Worm (Caenorhabditis elegans) whole organism, early embryonic: ENCODE results near the gene chtb-3.

ENCODE experiments used
- B0310.2 ChIP-seq: sonication (generic microtip); optimal IDR thresholded peaks from 2 replicates; lab custom pipeline; 2016; ENCODE audit warnings: mild to moderate bottlenecking, missing genetic modification characterization, missing compliant biosample characterization
- F13C5.2 ChIP-seq: sonication (generic microtip); optimal IDR thresholded peaks from 2 replicates; lab custom pipeline; 2017; ENCODE audit warnings: mild to moderate bottlenecking, missing genetic modification characterization, inconsistent platforms, missing compliant biosample characterization
- aly-1 ChIP-seq: sonication (generic microtip); optimal IDR thresholded peaks from 2 replicates; lab custom pipeline; 2016; ENCODE audit warnings: missing genetic modification characterization, missing compliant biosample characterization
- ama-1 ChIP-seq: fragments of 150-350 bp; optimal IDR thresholded peaks from 2 replicates; lab custom pipeline; 2014
- ceh-13 ChIP-seq: fragments of 200-800 bp; sonication (Bioruptor generic); optimal IDR thresholded peaks from 2 replicates; lab custom pipeline; 2018; ENCODE audit warnings: mild to moderate bottlenecking, missing genetic modification characterization, missing compliant biosample characterization
- ceh-36 ChIP-seq: sonication (generic microtip); optimal IDR thresholded peaks from 2 replicates; lab custom pipeline; 2016; ENCODE audit warnings: missing genetic modification characterization, inconsistent platforms, missing compliant biosample characterization
- ets-7 ChIP-seq: sonication (generic microtip); optimal IDR thresholded peaks from 2 replicates; lab custom pipeline; 2016; ENCODE audit warnings: missing genotype, missing genetic modification characterization, missing compliant biosample characterization
- flt-1 ChIP-seq: fragments of 200-800 bp; sonication (Bioruptor generic); IDR thresholded peaks from 2 replicates; pipeline ENCODE4 v1.3.6; 2022; ENCODE audit warnings: missing genetic modification characterization, missing compliant biosample characterization
- hmbx-1 ChIP-seq: sonication (generic microtip); optimal IDR thresholded peaks from 2 replicates; lab custom pipeline; 2016; ENCODE audit warnings: mild to moderate bottlenecking, missing genetic modification characterization, missing compliant biosample characterization
- hmg-4 ChIP-seq: fragments of 200-800 bp; sonication (Bioruptor generic); optimal IDR thresholded peaks from 2 replicates; lab custom pipeline; 2018; ENCODE audit warnings: mild to moderate bottlenecking, missing genetic modification characterization, missing compliant biosample characterization
- hnd-1 ChIP-seq: sonication (generic microtip); optimal IDR thresholded peaks from 2 replicates; lab custom pipeline; 2016; ENCODE audit warnings: missing genetic modification characterization, missing compliant biosample characterization
- pes-1 ChIP-seq: fragments of 200-800 bp; sonication (Bioruptor generic); IDR thresholded peaks from 2 replicates; pipeline ENCODE4 v1.3.6; 2022; ENCODE audit warnings: missing genetic modification reagents, missing genetic modification characterization, missing compliant biosample characterization
- scrt-1 ChIP-seq: fragments of 200-800 bp; sonication (Bioruptor generic); IDR thresholded peaks from 2 replicates; pipeline ENCODE4 v1.3.6; 2022; ENCODE audit warnings: missing genetic modification characterization, missing compliant biosample characterization
- sea-1 ChIP-seq: fragments of 200-800 bp; sonication (Bioruptor generic); conservative IDR thresholded peaks from 2 replicates; pipeline ENCODE4 v1.3.6; 2022; ENCODE audit warnings: missing genetic modification characterization, missing compliant biosample characterization
- tbx-11 ChIP-seq: fragments of 200-800 bp; sonication (Bioruptor generic); IDR thresholded peaks from 2 replicates; pipeline ENCODE4 v1.3.6; 2022; ENCODE audit warnings: missing genetic modification characterization, missing compliant biosample characterization
- tbx-37 ChIP-seq: fragments of 200-800 bp; sonication (Bioruptor generic); conservative IDR thresholded peaks from 2 replicates; pipeline ENCODE4 v1.3.6; 2022; ENCODE audit warnings: missing genetic modification reagents, missing genetic modification characterization, missing compliant biosample characterization
- tra-4 ChIP-seq: sonication (generic microtip); optimal IDR thresholded peaks from 2 replicates; lab custom pipeline; 2017; ENCODE audit warnings: missing genetic modification characterization, missing compliant biosample characterization

chtb-3 gene

ce11 chrX:6318803-6319202 lies 643 bp downstream of the chtb-3 start:
- TF ChIP-seq tbx-11 (no peak), ceh-13 (no peak), tra-4 (tag; lab: Kevin White, UChicago) (no peak), ceh-36 (no peak), sea-1 (no peak), aly-1 (no peak), hmg-4 (GFP tag; lab: Kevin White, UChicago) (no peak), ets-7 (tag; lab: Kevin White, UChicago) (no peak), F13C5.2 (no peak), tbx-37 (no peak), scrt-1 (GFP tag; lab: Robert Waterston, UW) (no peak), flt-1 (no peak), ama-1 (no peak), pes-1 (GFP tag; lab: Robert Waterston, UW) (no peak), hmbx-1 (no peak), hnd-1 (tag; lab: Kevin White, UChicago) (no peak)

ce11 chrX:6311391-6311790 lies 8.1 kb downstream of the chtb-3 start, which contains the start of gene npr-38:
TSS of gene npr-38 (plus strand) at chrX:6311691.
- TF ChIP-seq scrt-1 (GFP tag; lab: Robert Waterston, UW) (no peak), sea-1 (no peak), tbx-37 (no peak), F13C5.2 (no peak), ets-7 (tag; lab: Kevin White, UChicago) (no peak), ceh-13 (no peak), pes-1 (GFP tag; lab: Robert Waterston, UW) (no peak), aly-1 (no peak), hnd-1 (tag; lab: Kevin White, UChicago) (no peak), hmbx-1 (no peak), flt-1 (no peak), hmg-4 (GFP tag; lab: Kevin White, UChicago) (no peak), tra-4 (tag; lab: Kevin White, UChicago) (no peak), ceh-36 (no peak)

ce11 chrX:6299641-6300240 lies 19.7 kb downstream of the chtb-3 start, which contains the start of gene cest-16:
TSS of gene cest-16 (plus strand) at chrX:6299942.
- TF ChIP-seq tra-4 (tag; lab: Kevin White, UChicago) (no peak), ceh-13 (no peak), sea-1 (no peak), pes-1 (GFP tag; lab: Robert Waterston, UW) (no peak), aly-1 (no peak)

- TF ChIP-seq B0310.2 (tag; lab: Kevin White, UChicago) (no peak), hmbx-1 (no peak), tbx-37 (peak; percentile 64; the same call in 1 of the 2 replicates), ets-7 (tag; lab: Kevin White, UChicago) (peak; percentile 1), tbx-11 (no peak), pes-1 (GFP tag; lab: Robert Waterston, UW) (no peak; the same call in 1 of the 2 replicates), ceh-36 (no peak), aly-1 (no peak), scrt-1 (GFP tag; lab: Robert Waterston, UW) (peak; percentile 79), hnd-1 (tag; lab: Kevin White, UChicago) (peak; percentile 37), flt-1 (peak; percentile 70), ceh-13 (peak; percentile 51), tra-4 (tag; lab: Kevin White, UChicago) (peak; percentile 40), hmg-4 (GFP tag; lab: Kevin White, UChicago) (peak; percentile 92), sea-1 (peak; percentile 63), ama-1 (no peak), F13C5.2 (peak; percentile 95)
These were observed 23.0 kb downstream of the chtb-3 start for ce11 chrX:6296402-6296844.

ce11 chrX:6292812-6293211 lies 26.6 kb downstream of the chtb-3 start, which contains the start of gene mom-1:
TSS of gene mom-1 (plus strand) at chrX:6293112.
- TF ChIP-seq ama-1 (no peak), B0310.2 (tag; lab: Kevin White, UChicago) (no peak), ceh-36 (no peak), hmg-4 (GFP tag; lab: Kevin White, UChicago) (no peak), hnd-1 (tag; lab: Kevin White, UChicago) (no peak), pes-1 (GFP tag; lab: Robert Waterston, UW) (no peak), tbx-37 (no peak), F13C5.2 (no peak), tra-4 (tag; lab: Kevin White, UChicago) (no peak), scrt-1 (GFP tag; lab: Robert Waterston, UW) (no peak), ceh-13 (no peak), flt-1 (no peak), aly-1 (no peak), sea-1 (no peak)

ce11 chrX:6292143-6292542 lies 27.3 kb downstream of the chtb-3 start:
- TF ChIP-seq sea-1 (peak; percentile 98), tbx-37 (peak; percentile 99), ceh-13 (peak; percentile 85), tra-4 (tag; lab: Kevin White, UChicago) (peak; percentile 84), flt-1 (peak; percentile 98), hmg-4 (GFP tag; lab: Kevin White, UChicago) (peak; percentile 98), scrt-1 (GFP tag; lab: Robert Waterston, UW) (peak; percentile 97), aly-1 (peak; percentile 92), pes-1 (GFP tag; lab: Robert Waterston, UW) (peak; percentile 98), ets-7 (tag; lab: Kevin White, UChicago) (peak; percentile 88), F13C5.2 (peak; percentile 92), tbx-11 (peak; percentile 97), hmbx-1 (peak; percentile 78), B0310.2 (tag; lab: Kevin White, UChicago) (peak; percentile 86), ceh-36 (peak; percentile 95), hnd-1 (tag; lab: Kevin White, UChicago) (peak; percentile 91), ama-1 (no peak)

ce11 chrX:6291632-6292031 lies 27.8 kb downstream of the chtb-3 start, which contains the start of gene lev-9:
TSS of gene lev-9 (minus strand) at chrX:6291732.
- no peak for TF ChIP-seq hnd-1 (tag; lab: Kevin White, UChicago)
- no peak for TF ChIP-seq ama-1
- TF ChIP-seq tra-4 (tag; lab: Kevin White, UChicago): no peak
- TF ChIP-seq ceh-36: no peak
- TF ChIP-seq pes-1 (GFP tag; lab: Robert Waterston, UW): no peak

ce11 chrX:6289038-6289437 lies 30.4 kb downstream of the chtb-3 start:
- TF ChIP-seq sea-1 (no peak), ceh-36 (no peak), hmg-4 (GFP tag; lab: Kevin White, UChicago) (no peak), ceh-13 (no peak), tbx-11 (no peak), hnd-1 (tag; lab: Kevin White, UChicago) (no peak), flt-1 (no peak), aly-1 (no peak), tbx-37 (no peak)
